Worm (Caenorhabditis elegans): ENCODE measurements around the gene Y43C5A.4.

ce11 chrIV:10273781-10274313, 4.0 kb upstream of the Y43C5A.4 start, which contains the start of gene Y43C5A.3:
- TF ChIP-seq unc-62 (GFP tag; optimal IDR thresholded peaks at IDR 0.05) (no peak), B0336.3 (GFP tag; IDR thresholded peaks at IDR 0.05) (no peak), nfya-2 (GFP tag; IDR thresholded peaks at IDR 0.05) (no peak), ama-1 (optimal IDR thresholded peaks at IDR 0.05) (no peak), ama-1 (GFP tag; optimal IDR thresholded peaks at IDR 0.05) (no peak)
